Fruit fly (Drosophila melanogaster): ENCODE data around the gene CG4884.

CG4884 gene

dm6 chr3R:27946555-27947204, 12.4 kb downstream of the CG4884 start (continued):
- no peak for TF ChIP-seq Taf1 (GFP tag; IDR thresholded peaks at IDR 0.05)
- peak; percentile 87 for TF ChIP-seq twi (tag; optimal IDR thresholded peaks at IDR 0.05)
- no peak for TF ChIP-seq cg (GFP tag; optimal IDR thresholded peaks at IDR 0.05)
- no peak for TF ChIP-seq CG6854 (GFP tag; optimal IDR thresholded peaks at IDR 0.05)
- no peak for TF ChIP-seq NFAT (GFP tag; IDR thresholded peaks at IDR 0.05)
- no peak for TF ChIP-seq CG2116 (GFP tag; optimal IDR thresholded peaks at IDR 0.05)
- TF ChIP-seq CG8765 (GFP tag; IDR thresholded peaks at IDR 0.05): no peak
- no peak for TF ChIP-seq D19A (tag; optimal IDR thresholded peaks at IDR 0.05)
- no peak for TF ChIP-seq Elba2 (GFP tag; optimal IDR thresholded peaks at IDR 0.05)
- no peak for TF ChIP-seq CG3838 (GFP tag; optimal IDR thresholded peaks at IDR 0.05)
- no peak for TF ChIP-seq hb (GFP tag; IDR thresholded peaks at IDR 0.05; ENCODE audit: partially characterized antibody)
- no peak for TF ChIP-seq crc (GFP tag; optimal IDR thresholded peaks at IDR 0.05)
- no peak for TF ChIP-seq br (optimal IDR thresholded peaks at IDR 0.05)
- 0 out of 2 replicates have a peak, but pooled peaks have one; percentile 11 for TF ChIP-seq HLH3B (GFP tag; IDR thresholded peaks at IDR 0.05)
- TF ChIP-seq Hmx (GFP tag; optimal IDR thresholded peaks at IDR 0.05): no peak
- no peak for TF ChIP-seq CG17359 (tag; optimal IDR thresholded peaks at IDR 0.05)
- TF ChIP-seq CG13424 (tag; optimal IDR thresholded peaks at IDR 0.05): peak; percentile 2
- TF ChIP-seq ftz-f1 (GFP tag; optimal IDR thresholded peaks at IDR 0.05): no peak
- no peak for TF ChIP-seq Oli (tag; optimal IDR thresholded peaks at IDR 0.05)
- TF ChIP-seq fru (optimal IDR thresholded peaks at IDR 0.05): no peak
- TF ChIP-seq sim (GFP tag; IDR thresholded peaks at IDR 0.05): no peak
- no peak for TF ChIP-seq CG18262 (tag; optimal IDR thresholded peaks at IDR 0.05)
- no peak for TF ChIP-seq CG12659 (GFP tag; optimal IDR thresholded peaks at IDR 0.05)
- no peak for TF ChIP-seq amos (GFP tag; IDR thresholded peaks at IDR 0.05; ENCODE audit: partially characterized antibody)
- TF ChIP-seq Dfd (GFP tag; optimal IDR thresholded peaks at IDR 0.05): no peak
- no peak for TF ChIP-seq Opbp (GFP tag; IDR thresholded peaks at IDR 0.05; ENCODE audit: partially characterized antibody)
- TF ChIP-seq Rx (GFP tag; IDR thresholded peaks at IDR 0.05): no peak
- no peak for TF ChIP-seq CG7928 (GFP tag; optimal IDR thresholded peaks at IDR 0.05)
- no peak for TF ChIP-seq luna (GFP tag; optimal IDR thresholded peaks at IDR 0.05)
- no peak for TF ChIP-seq eve (GFP tag; optimal IDR thresholded peaks at IDR 0.05)
- TF ChIP-seq Abd-B (GFP tag; optimal IDR thresholded peaks at IDR 0.05): no peak
- TF ChIP-seq phol (tag; optimal IDR thresholded peaks at IDR 0.05): no peak
- no peak for TF ChIP-seq CG43689 (GFP tag; IDR thresholded peaks at IDR 0.05)
- TF ChIP-seq hth (optimal IDR thresholded peaks at IDR 0.05): no peak
- no peak for TF ChIP-seq Lim3 (GFP tag; IDR thresholded peaks at IDR 0.05)
- no peak for TF ChIP-seq CG7357 (GFP tag; IDR thresholded peaks at IDR 0.05)
- TF ChIP-seq CG3847 (GFP tag; IDR thresholded peaks at IDR 0.05): no peak
- no peak; the same call in 1 of the 2 replicates for TF ChIP-seq CG14014 (GFP tag; IDR thresholded peaks at IDR 0.05)
- peak; percentile 35 for TF ChIP-seq CG2678 (tag; optimal IDR thresholded peaks at IDR 0.05)
- TF ChIP-seq eyg (GFP tag; optimal IDR thresholded peaks at IDR 0.05): no peak
- TF ChIP-seq D19B (GFP tag; optimal IDR thresholded peaks at IDR 0.05): no peak
- no peak for TF ChIP-seq CG16779 (GFP tag; IDR thresholded peaks at IDR 0.05)
- TF ChIP-seq Nf-YB (GFP tag; optimal IDR thresholded peaks at IDR 0.05): no peak
- no peak for TF ChIP-seq CG7786 (GFP tag; optimal IDR thresholded peaks at IDR 0.05)
- TF ChIP-seq CG8478 (optimal IDR thresholded peaks at IDR 0.05): no peak
- peak; percentile 22 for TF ChIP-seq CG7987 (GFP tag; optimal IDR thresholded peaks at IDR 0.05)
- TF ChIP-seq CG31224 (GFP tag; IDR thresholded peaks at IDR 0.05): no peak
- TF ChIP-seq Mrtf (GFP tag; IDR thresholded peaks at IDR 0.05): no peak
- TF ChIP-seq tap (tag; optimal IDR thresholded peaks at IDR 0.05): no peak
- no peak for TF ChIP-seq dysf (GFP tag; IDR thresholded peaks at IDR 0.05)
- no peak for TF ChIP-seq ken (GFP tag; IDR thresholded peaks at IDR 0.05)
- no peak for TF ChIP-seq dan (GFP tag; IDR thresholded peaks at IDR 0.05)
